Fruit fly (Drosophila melanogaster) whole organism, embryonic: ENCODE data around the gene dysc.

Experiments used
- Bgb ChIP-seq: fragments of 200-800 bp; sonication (Bioruptor generic); IDR thresholded peaks from 2 replicates; pipeline ENCODE4 v1.3.6; 2022; ENCODE audit warnings: missing biosample characterization, missing genetic modification characterization; ENCODE audit not compliant: partially characterized antibody
- CG10147 ChIP-seq: fragments of 200-800 bp; sonication (Bioruptor generic); optimal IDR thresholded peaks from 2 replicates; lab custom pipeline; 2019; ENCODE audit warnings: missing biosample characterization, mild to moderate bottlenecking, missing genetic modification characterization, moderate library complexity
- CG10565 ChIP-seq: fragments of 200-800 bp; sonication (Bioruptor generic); optimal IDR thresholded peaks from 3 replicates; lab custom pipeline; 2016; ENCODE audit warnings: missing biosample characterization, mild to moderate bottlenecking, missing genetic modification characterization
- CG12071 ChIP-seq: fragments of 200-800 bp; sonication (Bioruptor generic); optimal IDR thresholded peaks from 3 replicates; lab custom pipeline; 2018; ENCODE audit warnings: missing biosample characterization, mild to moderate bottlenecking, missing genetic modification characterization
- CG12236 ChIP-seq: fragments of 200-800 bp; sonication (Bioruptor generic); optimal IDR thresholded peaks from 2 replicates; lab custom pipeline; 2016; ENCODE audit warnings: missing biosample characterization, missing genetic modification characterization
- CG13287 ChIP-seq: fragments of 200-800 bp; sonication (Bioruptor generic); IDR thresholded peaks from 2 replicates; pipeline ENCODE4 v1.3.6; 2022; ENCODE audit warnings: missing biosample characterization, missing genetic modification characterization; ENCODE audit not compliant: partially characterized antibody
- CG13296 ChIP-seq: fragments of 200-800 bp; sonication (Bioruptor generic); optimal IDR thresholded peaks from 3 replicates; lab custom pipeline; 2018; ENCODE audit warnings: missing biosample characterization, mild to moderate bottlenecking, missing genetic modification characterization
- CG14860 ChIP-seq: fragments of 200-800 bp; sonication (Bioruptor generic); IDR thresholded peaks from 3 replicates; pipeline ENCODE4 v1.3.6; 2022; ENCODE audit warnings: missing biosample characterization, missing genetic modification characterization; ENCODE audit not compliant: partially characterized antibody
- CG15269 ChIP-seq: fragments of 200-800 bp; sonication (Bioruptor generic); optimal IDR thresholded peaks from 2 replicates; lab custom pipeline; 2018; ENCODE audit warnings: missing biosample characterization, mild to moderate bottlenecking, missing genetic modification characterization, moderate library complexity
- CG17802 ChIP-seq: fragments of 200-800 bp; sonication (Bioruptor generic); optimal IDR thresholded peaks from 2 replicates; lab custom pipeline; 2018; ENCODE audit warnings: missing biosample characterization, mild to moderate bottlenecking, missing genetic modification characterization, moderate library complexity
- CG17912 ChIP-seq: fragments of 200-800 bp; sonication (Bioruptor generic); optimal IDR thresholded peaks from 2 replicates; lab custom pipeline; 2018; ENCODE audit warnings: missing biosample characterization, mild to moderate bottlenecking, missing genetic modification characterization
- CG1792 ChIP-seq: fragments of 200-800 bp; sonication (Bioruptor generic); optimal IDR thresholded peaks from 2 replicates; lab custom pipeline; 2016; ENCODE audit warnings: missing biosample characterization, missing genetic modification characterization
- CG32532 ChIP-seq: fragments of 200-800 bp; sonication (Bioruptor generic); IDR thresholded peaks from 2 replicates; pipeline ENCODE4 v1.3.6; 2022; ENCODE audit warnings: missing biosample characterization, missing genetic modification characterization
- CG33557 ChIP-seq: fragments of 200-800 bp; sonication (Bioruptor generic); optimal IDR thresholded peaks from 2 replicates; lab custom pipeline; 2019; ENCODE audit warnings: missing biosample characterization, mild to moderate bottlenecking, missing genetic modification characterization, moderate library complexity
- CG34376 ChIP-seq: fragments of 200-800 bp; sonication (Bioruptor generic); optimal IDR thresholded peaks from 2 replicates; lab custom pipeline; 2018; ENCODE audit warnings: missing biosample characterization, mild to moderate bottlenecking, missing genetic modification characterization
- CG3838 ChIP-seq: fragments of 200-800 bp; sonication (Bioruptor generic); optimal IDR thresholded peaks from 3 replicates; lab custom pipeline; 2016; ENCODE audit warnings: missing biosample characterization, missing genetic modification characterization
- CG4404 ChIP-seq: fragments of 200-800 bp; sonication (Bioruptor generic); IDR thresholded peaks from 2 replicates; pipeline ENCODE4 v1.3.6; 2022; ENCODE audit warnings: missing biosample characterization, missing genetic modification characterization
- CG4707 ChIP-seq: fragments of 200-800 bp; sonication (Bioruptor generic); optimal IDR thresholded peaks from 2 replicates; lab custom pipeline; 2018; ENCODE audit warnings: missing biosample characterization, mild to moderate bottlenecking, missing genetic modification characterization, moderate library complexity
- CG6654 ChIP-seq: fragments of 200-800 bp; sonication (Bioruptor generic); optimal IDR thresholded peaks from 2 replicates; lab custom pipeline; 2017; ENCODE audit warnings: missing biosample characterization, mild to moderate bottlenecking, missing genetic modification characterization
- CG7987 ChIP-seq: fragments of 200-800 bp; sonication (Bioruptor generic); optimal IDR thresholded peaks from 2 replicates; lab custom pipeline; 2018; ENCODE audit warnings: missing biosample characterization, mild to moderate bottlenecking, missing genetic modification characterization, moderate library complexity
- CTCF ChIP-seq: fragments of 200-800 bp; sonication (Bioruptor generic); optimal IDR thresholded peaks from 2 replicates; lab custom pipeline; 2017; ENCODE audit warnings: missing biosample characterization, mild to moderate bottlenecking, missing genetic modification characterization, moderate library complexity
- D ChIP-seq, 2 experiments: fragments of 200-800 bp in 1 of 2; fragments of >200 bp in 1 of 2; sonication (Bioruptor generic) in 1 of 2; optimal IDR thresholded peaks; 2 replicates in 1 of 2; 3 replicates in 1 of 2; lab custom pipeline; 2017; ENCODE audit warnings: mild to moderate bottlenecking in 1 of 2, missing biosample characterization in 1 of 2, missing genetic modification characterization in 1 of 2, missing genetic modification reagents in 1 of 2
- Dad ChIP-seq: fragments of 200-800 bp; sonication (Bioruptor generic); optimal IDR thresholded peaks from 3 replicates; lab custom pipeline; 2016; ENCODE audit warnings: missing biosample characterization, missing genetic modification characterization
- Hand ChIP-seq: fragments of 200-800 bp; sonication (Bioruptor generic); optimal IDR thresholded peaks from 2 replicates; lab custom pipeline; 2017; ENCODE audit warnings: mild to moderate bottlenecking, missing biosample characterization, missing genetic modification reagents, missing genetic modification characterization
- Hey ChIP-seq: fragments of 200-800 bp; sonication (Bioruptor generic); optimal IDR thresholded peaks from 3 replicates; lab custom pipeline; 2018; ENCODE audit warnings: missing biosample characterization, mild to moderate bottlenecking, missing genetic modification characterization
- Mad ChIP-seq: fragments of 200-800 bp; sonication (Bioruptor generic); optimal IDR thresholded peaks from 2 replicates; lab custom pipeline; 2016; ENCODE audit warnings: missing biosample characterization, missing genetic modification characterization
- Med ChIP-seq: fragments of 200-800 bp; sonication (Bioruptor generic); peaks from one replicate; lab custom pipeline; 2016; ENCODE audit warnings: missing biosample characterization, missing genetic modification characterization, mild to moderate bottlenecking, inconsistent platforms, moderate library complexity
- Nf-YC ChIP-seq: fragments of 200-800 bp; optimal IDR thresholded peaks from 3 replicates; lab custom pipeline; 2019; ENCODE audit warnings: missing biosample characterization, mild to moderate bottlenecking, missing genetic modification characterization, moderate library complexity
- Scr ChIP-seq: fragments of 200-800 bp; sonication (Bioruptor generic); IDR thresholded peaks from 2 replicates; pipeline ENCODE4 v1.3.6; 2022; ENCODE audit warnings: missing biosample characterization, missing genetic modification characterization; ENCODE audit not compliant: partially characterized antibody
- Trl ChIP-seq, 3 experiments: fragments of >200 bp in 2 of 3; fragments of 200-800 bp in 1 of 3; sonication (Bioruptor generic) in 1 of 3; optimal IDR thresholded peaks; 2 replicates in 1 of 3; 3 replicates in 2 of 3; lab custom pipeline; 2016 to 2017; ENCODE audit warnings: missing biosample characterization in 1 of 3, missing genetic modification characterization in 1 of 3
- Usf ChIP-seq: fragments of 200-800 bp; sonication (Bioruptor generic); optimal IDR thresholded peaks from 2 replicates; lab custom pipeline; 2017; ENCODE audit warnings: missing genotype, missing biosample characterization, missing genetic modification characterization
- bcd ChIP-seq: fragments of 200-800 bp; sonication (Bioruptor generic); optimal IDR thresholded peaks from 2 replicates; lab custom pipeline; 2017; ENCODE audit warnings: missing biosample characterization, mild to moderate bottlenecking, missing genetic modification characterization
- dimm ChIP-seq: fragments of 200-800 bp; sonication (Bioruptor generic); IDR thresholded peaks from 2 replicates; pipeline ENCODE4 v1.3.6; 2022; ENCODE audit warnings: missing biosample characterization, missing genetic modification characterization
- disco-r ChIP-seq: fragments of 200-800 bp; sonication (Bioruptor generic); optimal IDR thresholded peaks from 2 replicates; lab custom pipeline; 2016; ENCODE audit warnings: missing biosample characterization, missing genetic modification characterization
- dm ChIP-seq: fragments of 200-800 bp; sonication (Bioruptor generic); optimal IDR thresholded peaks from 3 replicates; lab custom pipeline; 2016; ENCODE audit warnings: missing biosample characterization, missing genetic modification characterization
- ewg ChIP-seq: fragments of 200-800 bp; sonication (Bioruptor generic); optimal IDR thresholded peaks from 3 replicates; lab custom pipeline; 2017; ENCODE audit warnings: mild to moderate bottlenecking, missing biosample characterization, missing genetic modification reagents, missing genetic modification characterization
- fd96Cb ChIP-seq: fragments of 200-800 bp; sonication (Bioruptor generic); optimal IDR thresholded peaks from 2 replicates; lab custom pipeline; 2018; ENCODE audit warnings: missing biosample characterization, mild to moderate bottlenecking, missing genetic modification characterization, moderate library complexity
- gsb ChIP-seq: fragments of 200-800 bp; sonication (Bioruptor generic); IDR thresholded peaks from 2 replicates; pipeline ENCODE4 v1.3.6; 2022; ENCODE audit warnings: missing biosample characterization, missing genetic modification characterization
- p53 ChIP-seq: fragments of 200-800 bp; sonication (Bioruptor generic); optimal IDR thresholded peaks from 2 replicates; lab custom pipeline; 2016; ENCODE audit warnings: missing biosample characterization, missing genetic modification characterization
- phol ChIP-seq: fragments of 200-800 bp; sonication (Bioruptor generic); optimal IDR thresholded peaks from 3 replicates; lab custom pipeline; 2018; ENCODE audit warnings: missing biosample characterization, mild to moderate bottlenecking, missing genetic modification characterization, moderate library complexity
- pzg ChIP-seq: fragments of 200-800 bp; sonication (Bioruptor generic); optimal IDR thresholded peaks from 3 replicates; lab custom pipeline; 2018; ENCODE audit warnings: missing biosample characterization, mild to moderate bottlenecking, missing genetic modification characterization, moderate library complexity
- sc ChIP-seq, 3 experiments: fragments of >200 bp in 2 of 3; fragments of 200-800 bp in 1 of 3; sonication (Bioruptor generic) in 1 of 3; optimal IDR thresholded peaks; 2 replicates in 2 of 3; 3 replicates in 1 of 3; lab custom pipeline; 2017; ENCODE audit warnings: mild to moderate bottlenecking in 1 of 3, missing biosample characterization in 1 of 3, missing genetic modification characterization in 1 of 3, missing genetic modification reagents in 1 of 3
- stc ChIP-seq: fragments of 200-800 bp; sonication (Bioruptor generic); IDR thresholded peaks from 2 replicates; pipeline ENCODE4 v1.3.6; 2022; ENCODE audit warnings: missing biosample characterization, missing genetic modification characterization
- sug ChIP-seq: fragments of 200-800 bp; optimal IDR thresholded peaks from 2 replicates; lab custom pipeline; 2019; ENCODE audit warnings: missing biosample characterization, mild to moderate bottlenecking, missing genetic modification characterization, moderate library complexity
- tgo ChIP-seq: fragments of 200-800 bp; sonication (Bioruptor generic); IDR thresholded peaks from 3 replicates; pipeline ENCODE4 v1.3.6; 2022; ENCODE audit warnings: missing biosample characterization, missing genetic modification characterization
- twi ChIP-seq: fragments of 200-800 bp; optimal IDR thresholded peaks from 2 replicates; lab custom pipeline; 2019; ENCODE audit warnings: missing biosample characterization, mild to moderate bottlenecking, missing genetic modification characterization, moderate library complexity
- tx ChIP-seq: fragments of 200-800 bp; sonication (Bioruptor generic); optimal IDR thresholded peaks from 2 replicates; lab custom pipeline; 2016; ENCODE audit warnings: missing biosample characterization, missing genetic modification characterization
- vnd ChIP-seq: fragments of 200-800 bp; sonication (Bioruptor generic); IDR thresholded peaks from 3 replicates; pipeline ENCODE4 v1.3.6; 2022; ENCODE audit warnings: missing biosample characterization, missing genetic modification characterization; ENCODE audit not compliant: partially characterized antibody
- zfh1 ChIP-seq: fragments of 200-800 bp; sonication (Bioruptor generic); IDR thresholded peaks from 3 replicates; pipeline ENCODE4 v1.3.6; 2022; ENCODE audit warnings: missing biosample characterization, missing genetic modification characterization

Gene dysc

DNA sequence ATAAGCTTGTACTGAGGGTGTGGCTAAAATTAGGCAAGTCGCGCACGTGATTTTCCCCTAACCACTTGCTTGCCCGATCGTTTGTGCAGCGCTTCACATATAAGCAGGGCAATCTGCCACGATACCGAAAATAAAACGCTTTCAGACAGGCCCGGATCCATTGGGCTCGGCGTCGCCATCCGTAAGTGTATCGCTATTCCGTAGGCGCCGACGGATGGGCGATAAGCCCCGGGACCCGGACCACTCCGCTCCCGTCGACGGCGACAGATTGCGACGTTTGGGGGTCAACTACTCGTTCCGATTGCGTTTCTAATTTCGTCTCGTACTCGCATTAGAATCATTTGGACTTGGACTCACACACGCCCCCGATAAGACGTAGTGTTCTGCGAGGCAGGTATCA, 40.6 kb downstream of the dysc start (continued):
- TF ChIP-seq dimm (GFP tag; lab: Robert Waterston, UW) (peak; percentile 89), CG17912 (peak; percentile 75), zfh1 (GFP tag; lab: Robert Waterston, UW) (peak; percentile 92), fd96Cb (no peak), Nf-YC (tag; lab: Kevin White, UChicago) (no peak), CG13296 (GFP tag; lab: Kevin White, UChicago) (peak; percentile 76), Scr (peak; percentile 48), Bgb (GFP tag; lab: Robert Waterston, UW) (peak; percentile 90), CG13287 (GFP tag; lab: Robert Waterston, UW) (peak; percentile 25; the same call in 1 of the 2 replicates), sug (tag; lab: Kevin White, UChicago) (peak; percentile 99), CTCF (GFP tag; lab: Kevin White, UChicago) (no peak), twi (peak; percentile 75), p53 (peak; percentile 70), ewg (peak; percentile 69), disco-r (GFP tag; lab: Kevin White, UChicago) (peak; percentile 75), CG33557 (GFP tag; lab: Kevin White, UChicago) (peak; percentile 12), Mad (GFP tag; lab: Kevin White, UChicago) (peak; percentile 85), CG3838 (GFP tag; lab: Kevin White, UChicago) (peak; percentile 66), D (optimal IDR thresholded peaks at IDR 0.05; lab: Kevin White, UChicago) (no peak), D (GFP tag; optimal IDR thresholded peaks at IDR 0.05; lab: Kevin White, UChicago) (no peak), phol (tag; lab: Kevin White, UChicago) (peak; percentile 67), Usf (GFP tag; lab: Kevin White, UChicago) (peak; percentile 64), CG4707 (GFP tag; lab: Kevin White, UChicago) (peak; percentile 5), CG12236 (GFP tag; lab: Kevin White, UChicago) (peak; percentile 61), CG17802 (no peak), tx (GFP tag; lab: Kevin White, UChicago) (peak; percentile 89), vnd (GFP tag; lab: Robert Waterston, UW) (no peak), Trl (optimal IDR thresholded peaks at IDR 0.05; lab: Kevin White, UChicago) (no peak), Trl (GFP tag; optimal IDR thresholded peaks at IDR 0.05; lab: Kevin White, UChicago) (peak; percentile 82), CG32532 (GFP tag; lab: Robert Waterston, UW) (peak; percentile 91), CG6654 (no peak), CG1792 (GFP tag; lab: Kevin White, UChicago) (no peak), stc (0 out of 2 replicates have a peak, but pooled peaks have one; percentile 45), Hey (tag; lab: Kevin White, UChicago) (peak; percentile 80), CG10565 (no peak), CG34376 (peak; percentile 59), Dad (GFP tag; lab: Kevin White, UChicago) (peak; percentile 88), Hand (GFP tag; lab: Kevin White, UChicago) (peak; percentile 55), CG12071 (GFP tag; lab: Kevin White, UChicago) (no peak), CG15269 (tag; lab: Kevin White, UChicago) (peak; percentile 92), Med (GFP tag; lab: Kevin White, UChicago) (peak; percentile 99), bcd (GFP tag; lab: Kevin White, UChicago) (peak; percentile 69), tgo (peak; percentile 81), CG14860 (GFP tag; lab: Robert Waterston, UW) (0 out of 3 replicates have a peak, but pooled peaks have one; percentile 41), gsb (GFP tag; lab: Robert Waterston, UW) (peak; percentile 89), CG4404 (GFP tag; lab: Robert Waterston, UW) (no peak), sc (optimal IDR thresholded peaks at IDR 0.05; lab: Kevin White, UChicago) (no peak), sc (GFP tag; optimal IDR thresholded peaks at IDR 0.05; lab: Kevin White, UChicago) (peak; percentile 46), CG10147 (GFP tag; lab: Kevin White, UChicago) (no peak), CG7987 (GFP tag; lab: Kevin White, UChicago) (peak; percentile 41), dm (GFP tag; lab: Kevin White, UChicago) (peak; percentile 74), pzg (no peak)
